Fruit fly (Drosophila melanogaster) whole organism, embryonic: ENCODE measurements around the gene CG18281.

Source experiments
- B-H1 ChIP-seq: fragments of 200-800 bp; sonication (Bioruptor generic); IDR thresholded peaks from 3 replicates; pipeline ENCODE4 v1.3.6; 2022; ENCODE audit warnings: missing biosample characterization, missing genetic modification characterization
- BEAF-32 ChIP-seq: fragments of 200-800 bp; sonication (Bioruptor generic); optimal IDR thresholded peaks from 3 replicates; lab custom pipeline; 2017; ENCODE audit warnings: missing biosample characterization, missing genetic modification characterization, mild to moderate bottlenecking, moderate library complexity, missing genetic modification reagents
- BtbVII ChIP-seq: fragments of 200-800 bp; sonication (Bioruptor generic); optimal IDR thresholded peaks from 3 replicates; lab custom pipeline; 2017; ENCODE audit warnings: missing biosample characterization, mild to moderate bottlenecking, missing genetic modification characterization
- CG10543 ChIP-seq: fragments of 200-800 bp; sonication (Bioruptor generic); optimal IDR thresholded peaks from 3 replicates; lab custom pipeline; 2017; ENCODE audit warnings: missing biosample characterization, mild to moderate bottlenecking, missing genetic modification characterization, moderate library complexity
- CG11456 ChIP-seq: fragments of 200-800 bp; sonication (Bioruptor generic); IDR thresholded peaks from 3 replicates; pipeline ENCODE4 v1.3.6; 2022; ENCODE audit warnings: missing biosample characterization, missing genetic modification characterization
- CG11696 ChIP-seq: fragments of 200-800 bp; sonication (Bioruptor generic); IDR thresholded peaks from 2 replicates; pipeline ENCODE4 v1.3.6; 2022; ENCODE audit warnings: missing biosample characterization, missing genetic modification characterization
- CG12659 ChIP-seq: fragments of 200-800 bp; sonication (Bioruptor generic); optimal IDR thresholded peaks from 3 replicates; lab custom pipeline; 2017; ENCODE audit warnings: mild to moderate bottlenecking, missing biosample characterization, missing genetic modification reagents, missing genetic modification characterization
- CG14965 ChIP-seq: fragments of 200-800 bp; sonication (Bioruptor generic); optimal IDR thresholded peaks from 2 replicates; lab custom pipeline; 2016; ENCODE audit warnings: missing biosample characterization, missing genetic modification characterization, borderline replicate concordance
- CG15073 ChIP-seq: fragments of 200-800 bp; sonication (Bioruptor generic); optimal IDR thresholded peaks from 2 replicates; lab custom pipeline; 2016; ENCODE audit warnings: missing biosample characterization, missing genetic modification characterization
- CG16779 ChIP-seq: fragments of 200-800 bp; sonication (Bioruptor generic); IDR thresholded peaks from 2 replicates; pipeline ENCODE4 v1.3.6; 2022; ENCODE audit warnings: missing biosample characterization, missing genetic modification characterization
- CG16813 ChIP-seq: fragments of 200-800 bp; sonication (Bioruptor generic); IDR thresholded peaks from 3 replicates; pipeline ENCODE4 v1.3.6; 2022; ENCODE audit warnings: missing biosample characterization, missing genetic modification characterization; ENCODE audit not compliant: partially characterized antibody
- CG17912 ChIP-seq: fragments of 200-800 bp; sonication (Bioruptor generic); optimal IDR thresholded peaks from 2 replicates; lab custom pipeline; 2018; ENCODE audit warnings: missing biosample characterization, mild to moderate bottlenecking, missing genetic modification characterization
- CG2712 ChIP-seq: fragments of 200-800 bp; optimal IDR thresholded peaks from 3 replicates; lab custom pipeline; 2019; ENCODE audit warnings: missing biosample characterization, mild to moderate bottlenecking, missing genetic modification characterization, moderate library complexity
- CG31441 ChIP-seq: fragments of 200-800 bp; sonication (Bioruptor generic); IDR thresholded peaks from 2 replicates; pipeline ENCODE4 v1.3.6; 2022; ENCODE audit warnings: missing biosample characterization, missing genetic modification characterization
- CG33213 ChIP-seq: fragments of 200-800 bp; sonication (Bioruptor generic); optimal IDR thresholded peaks from 3 replicates; lab custom pipeline; 2016; ENCODE audit warnings: missing biosample characterization, missing genetic modification characterization
- CG4617 ChIP-seq: fragments of 200-800 bp; sonication (Bioruptor generic); optimal IDR thresholded peaks from 3 replicates; lab custom pipeline; 2016; ENCODE audit warnings: missing biosample characterization, missing genetic modification characterization, borderline replicate concordance
- CG5180 ChIP-seq: fragments of 200-800 bp; sonication (Bioruptor generic); optimal IDR thresholded peaks from 3 replicates; lab custom pipeline; 2017; ENCODE audit warnings: missing biosample characterization, missing genetic modification characterization, mild to moderate bottlenecking, moderate library complexity, missing genetic modification reagents
- CG6254 ChIP-seq: fragments of 200-800 bp; sonication (Bioruptor generic); optimal IDR thresholded peaks from 3 replicates; lab custom pipeline; 2017; ENCODE audit warnings: mild to moderate bottlenecking, missing biosample characterization, missing genetic modification reagents, missing genetic modification characterization
- CG6854 ChIP-seq: fragments of 200-800 bp; sonication (Bioruptor generic); optimal IDR thresholded peaks from 3 replicates; lab custom pipeline; 2017; ENCODE audit warnings: missing biosample characterization, mild to moderate bottlenecking, missing genetic modification characterization
- CG9609 ChIP-seq: fragments of 200-800 bp; sonication (Bioruptor generic); optimal IDR thresholded peaks from 3 replicates; lab custom pipeline; 2016; ENCODE audit warnings: missing biosample characterization, missing genetic modification characterization
- D ChIP-seq, 2 experiments: fragments of 200-800 bp in 1 of 2; fragments of >200 bp in 1 of 2; sonication (Bioruptor generic) in 1 of 2; optimal IDR thresholded peaks; 2 replicates in 1 of 2; 3 replicates in 1 of 2; lab custom pipeline; 2017; ENCODE audit warnings: mild to moderate bottlenecking in 1 of 2, missing biosample characterization in 1 of 2, missing genetic modification characterization in 1 of 2, missing genetic modification reagents in 1 of 2
- Dip2 ChIP-seq: fragments of 200-800 bp; sonication (Bioruptor generic); IDR thresholded peaks from 2 replicates; pipeline ENCODE4 v1.3.6; 2022; ENCODE audit warnings: missing biosample characterization, missing genetic modification characterization
- Doc3 ChIP-seq: fragments of 200-800 bp; sonication (Bioruptor generic); IDR thresholded peaks from 3 replicates; pipeline ENCODE4 v1.3.6; 2022; ENCODE audit warnings: missing biosample characterization, missing genetic modification characterization; ENCODE audit not compliant: partially characterized antibody
- Dp ChIP-seq: fragments of 200-800 bp; sonication (Bioruptor generic); optimal IDR thresholded peaks from 2 replicates; lab custom pipeline; 2018; ENCODE audit warnings: missing biosample characterization, mild to moderate bottlenecking, missing genetic modification characterization, moderate library complexity
- Fer3 ChIP-seq: fragments of 200-800 bp; sonication (Bioruptor generic); optimal IDR thresholded peaks from 2 replicates; lab custom pipeline; 2018; ENCODE audit warnings: missing biosample characterization, mild to moderate bottlenecking, missing genetic modification characterization, moderate library complexity
- HLH3B ChIP-seq: fragments of 200-800 bp; sonication (Bioruptor generic); IDR thresholded peaks from 2 replicates; pipeline ENCODE4 v1.3.6; 2022; ENCODE audit warnings: missing biosample characterization, missing genetic modification characterization
- Hr3 ChIP-seq: fragments of 200-800 bp; sonication (Bioruptor generic); optimal IDR thresholded peaks from 3 replicates; lab custom pipeline; 2016; ENCODE audit warnings: missing biosample characterization, missing genetic modification characterization
- Kr ChIP-seq: fragments of 200-800 bp; sonication (Bioruptor generic); optimal IDR thresholded peaks from 2 replicates; lab custom pipeline; 2017; ENCODE audit warnings: missing biosample characterization, mild to moderate bottlenecking, missing genetic modification characterization
- MBD-R2 ChIP-seq: fragments of 200-800 bp; sonication (Bioruptor generic); IDR thresholded peaks from 2 replicates; pipeline ENCODE4 v1.3.6; 2022; ENCODE audit warnings: missing biosample characterization, missing genetic modification characterization
- Mrtf ChIP-seq: fragments of 200-800 bp; sonication (Bioruptor generic); IDR thresholded peaks from 3 replicates; pipeline ENCODE4 v1.3.6; 2022; ENCODE audit warnings: missing biosample characterization, missing genetic modification characterization
- NC2α ChIP-seq: fragments of 200-800 bp; sonication (Bioruptor generic); optimal IDR thresholded peaks from 2 replicates; lab custom pipeline; 2016; ENCODE audit warnings: missing biosample characterization, missing genetic modification characterization
- Neu2 ChIP-seq: fragments of 200-800 bp; sonication (Bioruptor generic); optimal IDR thresholded peaks from 3 replicates; lab custom pipeline; 2016; ENCODE audit warnings: missing biosample characterization, missing genetic modification characterization, borderline replicate concordance
- Sin3A ChIP-seq: fragments of >200 bp; optimal IDR thresholded peaks from 2 replicates; lab custom pipeline; 2018
- Sry-β ChIP-seq: fragments of 200-800 bp; sonication (Bioruptor generic); optimal IDR thresholded peaks from 2 replicates; lab custom pipeline; 2018; ENCODE audit warnings: missing biosample characterization, mild to moderate bottlenecking, missing genetic modification characterization, moderate library complexity
- Ssrp ChIP-seq: fragments of 200-800 bp; sonication (Bioruptor generic); optimal IDR thresholded peaks from 2 replicates; lab custom pipeline; 2018; ENCODE audit warnings: missing biosample characterization, mild to moderate bottlenecking, missing genetic modification characterization, moderate library complexity
- Stat92E ChIP-seq, 3 experiments: fragments of >200 bp in 2 of 3; fragments of 200-800 bp in 1 of 3; sonication (Bioruptor generic) in 1 of 3; optimal IDR thresholded peaks; 2 replicates each; lab custom pipeline; 2017 to 2019; ENCODE audit warnings: missing biosample characterization in 3 of 3, missing genetic modification characterization in 3 of 3, mild to moderate bottlenecking in 1 of 3, moderate library complexity in 1 of 3
- dan ChIP-seq: fragments of 200-800 bp; sonication (Bioruptor generic); IDR thresholded peaks from 2 replicates; pipeline ENCODE4 v1.3.6; 2022; ENCODE audit warnings: missing biosample characterization, missing genetic modification characterization
- gce ChIP-seq: fragments of 200-800 bp; sonication (Bioruptor generic); IDR thresholded peaks from 3 replicates; pipeline ENCODE4 v1.3.6; 2022; ENCODE audit warnings: missing biosample characterization, missing genetic modification characterization
- gt ChIP-seq: fragments of 200-800 bp; sonication (Bioruptor generic); IDR thresholded peaks from 2 replicates; pipeline ENCODE4 v1.3.6; 2022; ENCODE audit warnings: missing biosample characterization, missing genetic modification characterization
- hkb ChIP-seq, 2 experiments: fragments of 200-800 bp in 1 of 2; fragments of >200 bp in 1 of 2; sonication (Bioruptor generic) in 1 of 2; IDR thresholded peaks in 1 of 2; optimal IDR thresholded peaks in 1 of 2; 2 replicates each; pipeline versions ENCODE4 v1.3.6 to Lab custom; 2017 to 2022; ENCODE audit warnings: missing biosample characterization in 1 of 2, missing genetic modification characterization in 1 of 2
- knrl ChIP-seq: fragments of 200-800 bp; sonication (Bioruptor generic); IDR thresholded peaks from 3 replicates; pipeline ENCODE4 v1.3.6; 2022; ENCODE audit warnings: missing biosample characterization, missing genetic modification characterization; ENCODE audit not compliant: partially characterized antibody
- oc ChIP-seq: fragments of 200-800 bp; sonication (Bioruptor generic); optimal IDR thresholded peaks from 2 replicates; lab custom pipeline; 2018; ENCODE audit warnings: missing biosample characterization, mild to moderate bottlenecking, missing genetic modification characterization, moderate library complexity
- sim ChIP-seq: fragments of 200-800 bp; sonication (Bioruptor generic); IDR thresholded peaks from 2 replicates; pipeline ENCODE4 v1.3.6; 2022; ENCODE audit warnings: missing biosample characterization, missing genetic modification characterization
- sna ChIP-seq: fragments of 200-800 bp; sonication (Bioruptor generic); IDR thresholded peaks from 2 replicates; pipeline ENCODE4 v1.3.6; 2022; ENCODE audit warnings: missing biosample characterization, missing genetic modification characterization; ENCODE audit not compliant: partially characterized antibody
- stwl ChIP-seq: fragments of 200-800 bp; sonication (Bioruptor generic); optimal IDR thresholded peaks from 3 replicates; lab custom pipeline; 2018; ENCODE audit warnings: missing biosample characterization, mild to moderate bottlenecking, missing genetic modification characterization, moderate library complexity
- tgo ChIP-seq: fragments of 200-800 bp; sonication (Bioruptor generic); IDR thresholded peaks from 3 replicates; pipeline ENCODE4 v1.3.6; 2022; ENCODE audit warnings: missing biosample characterization, missing genetic modification characterization
- trem ChIP-seq: fragments of 200-800 bp; optimal IDR thresholded peaks from 3 replicates; lab custom pipeline; 2019; ENCODE audit warnings: missing biosample characterization, mild to moderate bottlenecking, missing genetic modification characterization, moderate library complexity

The CG18281 gene

DNA sequence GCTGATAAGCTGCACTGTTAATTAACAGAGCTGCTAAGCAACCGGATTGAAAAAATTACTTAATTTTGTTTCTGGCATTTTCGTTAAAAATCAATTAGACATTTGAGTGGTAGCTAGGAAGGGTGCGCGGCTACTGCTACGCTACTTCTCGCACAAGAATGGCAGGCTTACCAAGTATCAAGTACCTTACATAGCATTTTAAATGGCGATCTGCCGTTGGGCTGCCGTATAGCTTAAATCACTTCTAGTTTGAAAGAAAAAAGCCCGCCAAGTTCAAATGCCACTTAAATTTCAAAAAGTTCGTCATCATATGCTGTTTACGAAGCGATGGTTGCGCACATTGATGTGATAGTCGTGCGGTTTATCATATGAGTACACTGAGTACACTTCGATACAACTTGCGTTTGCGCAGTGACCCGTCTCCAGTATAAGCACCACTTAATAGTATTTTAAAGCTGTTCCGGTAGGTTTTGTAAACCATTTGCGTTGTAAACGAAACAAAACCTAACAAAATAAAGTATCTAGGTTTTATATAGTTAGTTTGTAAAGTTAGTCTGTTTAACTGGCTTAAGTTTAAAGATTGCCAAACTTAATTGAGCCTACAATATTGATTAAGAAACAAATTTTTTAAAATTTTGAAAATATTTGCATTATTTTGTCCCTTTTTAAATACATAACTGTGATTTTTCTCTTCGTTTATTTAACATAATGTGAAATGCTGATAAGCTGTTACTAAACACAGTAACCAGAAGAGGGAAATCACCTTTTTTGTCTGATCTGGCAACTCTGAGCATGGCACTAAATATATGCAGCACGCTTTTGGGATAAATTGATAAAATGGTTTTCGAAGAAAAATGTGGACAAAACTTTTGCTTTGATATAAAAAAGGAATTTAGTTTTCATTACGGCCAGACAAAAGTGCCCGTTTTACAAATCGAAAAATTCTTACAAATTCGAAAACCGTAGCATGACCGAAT lies 41.6 kb downstream of the CG18281 start (continued):
- TF ChIP-seq Stat92E (GFP tag; optimal IDR thresholded peaks at IDR 0.05; lab: Kevin White, UChicago) (no peak), CG11696 (GFP tag; lab: Robert Waterston, UW) (no peak), hkb (optimal IDR thresholded peaks at IDR 0.05; lab: Kevin White, UChicago) (no peak), hkb (GFP tag; IDR thresholded peaks at IDR 0.05; lab: Robert Waterston, UW) (no peak), trem (tag; lab: Kevin White, UChicago) (peak; percentile 7), tgo (GFP tag; lab: Robert Waterston, UW) (no peak), oc (tag; lab: Kevin White, UChicago) (no peak), B-H1 (GFP tag; lab: Robert Waterston, UW) (no peak), CG17912 (no peak), Kr (GFP tag; lab: Kevin White, UChicago) (no peak), CG11456 (GFP tag; lab: Robert Waterston, UW) (no peak), Mrtf (GFP tag; lab: Robert Waterston, UW) (no peak), gce (no peak), CG33213 (GFP tag; lab: Kevin White, UChicago) (peak; percentile 3), CG4617 (GFP tag; lab: Kevin White, UChicago) (no peak), CG6854 (GFP tag; lab: Kevin White, UChicago) (no peak), BtbVII (GFP tag; lab: Kevin White, UChicago) (no peak), BEAF-32 (GFP tag; lab: Kevin White, UChicago) (no peak), Dip2 (no peak), sna (GFP tag; lab: Robert Waterston, UW) (0 out of 2 replicates have a peak, but pooled peaks have one; percentile 15), CG6254 (no peak), sim (GFP tag; lab: Robert Waterston, UW) (no peak), CG31441 (GFP tag; lab: Robert Waterston, UW) (0 out of 2 replicates have a peak, but pooled peaks have one; percentile 26), CG10543 (GFP tag; lab: Kevin White, UChicago) (no peak), CG12659 (GFP tag; lab: Kevin White, UChicago) (no peak), CG2712 (tag; lab: Kevin White, UChicago) (peak; percentile 24), gt (no peak), Hr3 (no peak), MBD-R2 (0 out of 2 replicates have a peak, but pooled peaks have one; percentile 2), stwl (peak; percentile 83), Ssrp (tag; lab: Kevin White, UChicago) (no peak), CG15073 (GFP tag; lab: Kevin White, UChicago) (no peak), Sry-β (GFP tag; lab: Kevin White, UChicago) (no peak), HLH3B (GFP tag; lab: Robert Waterston, UW) (no peak), Neu2 (GFP tag; lab: Kevin White, UChicago) (no peak), CG16779 (GFP tag; lab: Robert Waterston, UW) (no peak), CG5180 (GFP tag; lab: Kevin White, UChicago) (no peak), D (optimal IDR thresholded peaks at IDR 0.05; lab: Kevin White, UChicago) (no peak), D (GFP tag; optimal IDR thresholded peaks at IDR 0.05; lab: Kevin White, UChicago) (no peak), knrl (no peak; the same call in 2 of the 3 replicates), Sin3A (no peak), Fer3 (tag; lab: Kevin White, UChicago) (no peak), dan (GFP tag; lab: Robert Waterston, UW) (no peak), Dp (GFP tag; lab: Kevin White, UChicago) (peak; percentile 75), Doc3 (GFP tag; lab: Robert Waterston, UW) (peak; percentile 57; the same call in 1 of the 3 replicates), NC2α (GFP tag; lab: Kevin White, UChicago) (no peak), CG9609 (GFP tag; lab: Kevin White, UChicago) (no peak), CG14965 (no peak), CG16813 (no peak)
